Worm (Caenorhabditis elegans) whole organism, early embryonic: ENCODE measurements around the gene cutl-15.

Source experiments
- B0310.2 ChIP-seq: sonication (generic microtip); optimal IDR thresholded peaks from 2 replicates; lab custom pipeline; 2016; ENCODE audit warnings: mild to moderate bottlenecking, missing genetic modification characterization, missing compliant biosample characterization
- F13C5.2 ChIP-seq: sonication (generic microtip); optimal IDR thresholded peaks from 2 replicates; lab custom pipeline; 2017; ENCODE audit warnings: mild to moderate bottlenecking, missing genetic modification characterization, inconsistent platforms, missing compliant biosample characterization
- ama-1 ChIP-seq: fragments of 150-350 bp; optimal IDR thresholded peaks from 2 replicates; lab custom pipeline; 2014
- ceh-36 ChIP-seq: sonication (generic microtip); optimal IDR thresholded peaks from 2 replicates; lab custom pipeline; 2016; ENCODE audit warnings: missing genetic modification characterization, inconsistent platforms, missing compliant biosample characterization
- flt-1 ChIP-seq: fragments of 200-800 bp; sonication (Bioruptor generic); IDR thresholded peaks from 2 replicates; pipeline ENCODE4 v1.3.6; 2022; ENCODE audit warnings: missing genetic modification characterization, missing compliant biosample characterization
- hmbx-1 ChIP-seq: sonication (generic microtip); optimal IDR thresholded peaks from 2 replicates; lab custom pipeline; 2016; ENCODE audit warnings: mild to moderate bottlenecking, missing genetic modification characterization, missing compliant biosample characterization
- hmg-4 ChIP-seq: fragments of 200-800 bp; sonication (Bioruptor generic); optimal IDR thresholded peaks from 2 replicates; lab custom pipeline; 2018; ENCODE audit warnings: mild to moderate bottlenecking, missing genetic modification characterization, missing compliant biosample characterization
- tbx-37 ChIP-seq: fragments of 200-800 bp; sonication (Bioruptor generic); conservative IDR thresholded peaks from 2 replicates; pipeline ENCODE4 v1.3.6; 2022; ENCODE audit warnings: missing genetic modification reagents, missing genetic modification characterization, missing compliant biosample characterization

- no peak for TF ChIP-seq ceh-36 (tag; lab: Kevin White, UChicago)
- TF ChIP-seq hmbx-1 (tag; lab: Kevin White, UChicago): no peak
- TF ChIP-seq hmg-4 (GFP tag; lab: Kevin White, UChicago): no peak
- no peak for TF ChIP-seq flt-1 (GFP tag; lab: Robert Waterston, UW)
- no peak for TF ChIP-seq F13C5.2 (tag; lab: Kevin White, UChicago)
- TF ChIP-seq ama-1 (lab: Kevin White, UChicago): no peak
- no peak for TF ChIP-seq tbx-37 (GFP tag; lab: Robert Waterston, UW)
- TF ChIP-seq B0310.2 (tag; lab: Kevin White, UChicago): no peak
Observed at ce11 chrII:8951270-8951669, 3.8 kb upstream of the cutl-15 start.
